Worm (Caenorhabditis elegans) whole organism, early embryonic: ENCODE results near the gene pld-1.

Experiments used
- B0310.2 ChIP-seq: sonication (generic microtip); optimal IDR thresholded peaks from 2 replicates; lab custom pipeline; 2016; ENCODE audit warnings: mild to moderate bottlenecking, missing genetic modification characterization, missing compliant biosample characterization
- F13C5.2 ChIP-seq: sonication (generic microtip); optimal IDR thresholded peaks from 2 replicates; lab custom pipeline; 2017; ENCODE audit warnings: mild to moderate bottlenecking, missing genetic modification characterization, inconsistent platforms, missing compliant biosample characterization
- aly-1 ChIP-seq: sonication (generic microtip); optimal IDR thresholded peaks from 2 replicates; lab custom pipeline; 2016; ENCODE audit warnings: missing genetic modification characterization, missing compliant biosample characterization
- ama-1 ChIP-seq: fragments of 150-350 bp; optimal IDR thresholded peaks from 2 replicates; lab custom pipeline; 2014
- ceh-13 ChIP-seq: fragments of 200-800 bp; sonication (Bioruptor generic); optimal IDR thresholded peaks from 2 replicates; lab custom pipeline; 2018; ENCODE audit warnings: mild to moderate bottlenecking, missing genetic modification characterization, missing compliant biosample characterization
- ceh-36 ChIP-seq: sonication (generic microtip); optimal IDR thresholded peaks from 2 replicates; lab custom pipeline; 2016; ENCODE audit warnings: missing genetic modification characterization, inconsistent platforms, missing compliant biosample characterization
- ets-7 ChIP-seq: sonication (generic microtip); optimal IDR thresholded peaks from 2 replicates; lab custom pipeline; 2016; ENCODE audit warnings: missing genotype, missing genetic modification characterization, missing compliant biosample characterization
- flt-1 ChIP-seq: fragments of 200-800 bp; sonication (Bioruptor generic); IDR thresholded peaks from 2 replicates; pipeline ENCODE4 v1.3.6; 2022; ENCODE audit warnings: missing genetic modification characterization, missing compliant biosample characterization
- hmbx-1 ChIP-seq: sonication (generic microtip); optimal IDR thresholded peaks from 2 replicates; lab custom pipeline; 2016; ENCODE audit warnings: mild to moderate bottlenecking, missing genetic modification characterization, missing compliant biosample characterization
- hmg-4 ChIP-seq: fragments of 200-800 bp; sonication (Bioruptor generic); optimal IDR thresholded peaks from 2 replicates; lab custom pipeline; 2018; ENCODE audit warnings: mild to moderate bottlenecking, missing genetic modification characterization, missing compliant biosample characterization
- hnd-1 ChIP-seq: sonication (generic microtip); optimal IDR thresholded peaks from 2 replicates; lab custom pipeline; 2016; ENCODE audit warnings: missing genetic modification characterization, missing compliant biosample characterization
- pes-1 ChIP-seq: fragments of 200-800 bp; sonication (Bioruptor generic); IDR thresholded peaks from 2 replicates; pipeline ENCODE4 v1.3.6; 2022; ENCODE audit warnings: missing genetic modification reagents, missing genetic modification characterization, missing compliant biosample characterization
- scrt-1 ChIP-seq: fragments of 200-800 bp; sonication (Bioruptor generic); IDR thresholded peaks from 2 replicates; pipeline ENCODE4 v1.3.6; 2022; ENCODE audit warnings: missing genetic modification characterization, missing compliant biosample characterization
- sea-1 ChIP-seq: fragments of 200-800 bp; sonication (Bioruptor generic); conservative IDR thresholded peaks from 2 replicates; pipeline ENCODE4 v1.3.6; 2022; ENCODE audit warnings: missing genetic modification characterization, missing compliant biosample characterization
- tbx-11 ChIP-seq: fragments of 200-800 bp; sonication (Bioruptor generic); IDR thresholded peaks from 2 replicates; pipeline ENCODE4 v1.3.6; 2022; ENCODE audit warnings: missing genetic modification characterization, missing compliant biosample characterization
- tbx-37 ChIP-seq: fragments of 200-800 bp; sonication (Bioruptor generic); conservative IDR thresholded peaks from 2 replicates; pipeline ENCODE4 v1.3.6; 2022; ENCODE audit warnings: missing genetic modification reagents, missing genetic modification characterization, missing compliant biosample characterization
- tra-4 ChIP-seq: sonication (generic microtip); optimal IDR thresholded peaks from 2 replicates; lab custom pipeline; 2017; ENCODE audit warnings: missing genetic modification characterization, missing compliant biosample characterization

The pld-1 gene

ce11 chrII:5058036-5058435, 33.5 kb downstream of the pld-1 start, which contains the start of gene C27A2.12:
TSS of gene C27A2.12 (minus strand) at chrII:5058136.
- no peak for TF ChIP-seq pes-1 (GFP tag; lab: Robert Waterston, UW)
- no peak for TF ChIP-seq tbx-11
- no peak for TF ChIP-seq aly-1
- no peak for TF ChIP-seq flt-1
- no peak for TF ChIP-seq B0310.2
- TF ChIP-seq hnd-1 (tag; lab: Kevin White, UChicago), result no peak
- no peak for TF ChIP-seq ceh-36
- no peak for TF ChIP-seq F13C5.2 (tag; lab: Kevin White, UChicago)
- TF ChIP-seq ets-7 (tag; lab: Kevin White, UChicago), result no peak
- TF ChIP-seq tbx-37 (GFP tag; lab: Robert Waterston, UW), result no peak
- no peak for TF ChIP-seq scrt-1 (GFP tag; lab: Robert Waterston, UW)
- no peak for TF ChIP-seq ama-1
- no peak for TF ChIP-seq sea-1 (GFP tag; lab: Robert Waterston, UW)
- no peak for TF ChIP-seq ceh-13
- no peak for TF ChIP-seq hmg-4 (GFP tag; lab: Kevin White, UChicago)
- TF ChIP-seq hmbx-1 (tag; lab: Kevin White, UChicago), result no peak
- TF ChIP-seq tra-4 (tag; lab: Kevin White, UChicago), result no peak

- TF ChIP-seq hmbx-1 (tag; lab: Kevin White, UChicago) (no peak), scrt-1 (GFP tag; lab: Robert Waterston, UW) (peak; percentile 72), hmg-4 (GFP tag; lab: Kevin White, UChicago) (peak; percentile 51), ceh-13 (peak; percentile 53), tra-4 (tag; lab: Kevin White, UChicago) (no peak), sea-1 (GFP tag; lab: Robert Waterston, UW) (0 out of 2 replicates have a peak, but pooled peaks have one; percentile 63), pes-1 (GFP tag; lab: Robert Waterston, UW) (peak; percentile 86), tbx-37 (GFP tag; lab: Robert Waterston, UW) (no peak; the same call in 1 of the 2 replicates), B0310.2 (peak; percentile 24), tbx-11 (0 out of 2 replicates have a peak, but pooled peaks have one; percentile 28), flt-1 (peak; percentile 72), ceh-36 (peak; percentile 54)
Measured at ce11 chrII:5057315-5057714, 34.2 kb downstream of the pld-1 start.

ce11 chrII:5056254-5056653, 35.2 kb downstream of the pld-1 start:
- TF ChIP-seq scrt-1 (GFP tag; lab: Robert Waterston, UW), result no peak
- no peak for TF ChIP-seq B0310.2
- TF ChIP-seq tbx-37 (GFP tag; lab: Robert Waterston, UW), result no peak
- TF ChIP-seq hmg-4 (GFP tag; lab: Kevin White, UChicago), result no peak
- no peak for TF ChIP-seq hnd-1 (tag; lab: Kevin White, UChicago)
- TF ChIP-seq tra-4 (tag; lab: Kevin White, UChicago), result no peak
- no peak for TF ChIP-seq flt-1
- no peak for TF ChIP-seq ets-7 (tag; lab: Kevin White, UChicago)
- no peak for TF ChIP-seq ceh-36
- no peak for TF ChIP-seq sea-1 (GFP tag; lab: Robert Waterston, UW)

DNA sequence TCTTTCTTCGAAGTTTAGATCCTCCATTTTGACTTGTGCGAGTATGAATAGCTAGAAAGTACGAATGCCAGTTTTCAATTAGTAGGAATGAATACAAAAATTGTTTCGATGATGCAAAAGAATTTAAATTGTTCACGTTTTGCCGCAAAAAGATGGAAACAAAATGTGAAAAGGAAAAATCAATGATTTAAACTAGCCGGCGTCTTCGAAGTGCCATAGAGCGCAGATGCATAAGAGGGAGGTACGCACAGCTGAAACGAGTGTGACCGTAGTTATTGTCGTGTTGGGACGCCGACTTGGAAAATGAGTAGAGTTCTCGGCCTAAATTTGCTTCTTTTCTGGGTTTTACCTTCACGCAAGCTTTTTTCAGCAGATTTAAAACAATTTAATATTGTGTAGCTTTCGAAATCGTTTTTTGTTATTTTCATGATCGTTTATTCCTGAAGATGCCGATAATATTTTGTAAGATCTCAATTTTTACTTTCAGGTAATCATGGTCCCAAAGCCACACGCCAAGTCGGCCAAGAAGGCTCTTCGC, 36.3 kb downstream of the pld-1 start, which contains the start of the genes ify-1 and rpl-22:
Gene ify-1, minus strand, starts transcription at position 51 of the 538 bp plus-strand sequence.
Gene rpl-22, plus strand, starts transcription at position 488 of the 538 bp plus-strand sequence.
- TF ChIP-seq ceh-13 (no peak), B0310.2 (no peak), tbx-37 (GFP tag; lab: Robert Waterston, UW) (peak; percentile 56; the same call in 1 of the 2 replicates), ama-1 (no peak), tra-4 (tag; lab: Kevin White, UChicago) (no peak), hmg-4 (GFP tag; lab: Kevin White, UChicago) (peak; percentile 65), sea-1 (GFP tag; lab: Robert Waterston, UW) (no peak), ceh-36 (no peak), tbx-11 (no peak), flt-1 (peak; percentile 69; the same call in 1 of the 2 replicates), scrt-1 (GFP tag; lab: Robert Waterston, UW) (no peak; the same call in 1 of the 2 replicates), hmbx-1 (tag; lab: Kevin White, UChicago) (no peak), aly-1 (no peak), ets-7 (tag; lab: Kevin White, UChicago) (no peak), pes-1 (GFP tag; lab: Robert Waterston, UW) (no peak), hnd-1 (tag; lab: Kevin White, UChicago) (no peak), F13C5.2 (tag; lab: Kevin White, UChicago) (peak; percentile 83)

- TF ChIP-seq tra-4 (tag; lab: Kevin White, UChicago) (no peak), ceh-36 (no peak), tbx-37 (GFP tag; lab: Robert Waterston, UW) (no peak), pes-1 (GFP tag; lab: Robert Waterston, UW) (no peak), hmbx-1 (tag; lab: Kevin White, UChicago) (no peak), F13C5.2 (tag; lab: Kevin White, UChicago) (no peak), ama-1 (no peak), B0310.2 (no peak), tbx-11 (no peak), hnd-1 (tag; lab: Kevin White, UChicago) (no peak), aly-1 (no peak), sea-1 (GFP tag; lab: Robert Waterston, UW) (no peak), scrt-1 (GFP tag; lab: Robert Waterston, UW) (no peak), hmg-4 (GFP tag; lab: Kevin White, UChicago) (no peak), ets-7 (tag; lab: Kevin White, UChicago) (no peak), ceh-13 (no peak), flt-1 (no peak)
Measured at ce11 chrII:5050776-5051175, 40.7 kb downstream of the pld-1 start.

ce11 chrII:5049865-5050342, 41.6 kb downstream of the pld-1 start, which contains the start of gene F33G12.6:
TSS of gene F33G12.6 (plus strand) at chrII:5049915.
- TF ChIP-seq ama-1 (no peak), hmg-4 (GFP tag; lab: Kevin White, UChicago) (no peak), hmbx-1 (tag; lab: Kevin White, UChicago) (no peak)

DNA sequence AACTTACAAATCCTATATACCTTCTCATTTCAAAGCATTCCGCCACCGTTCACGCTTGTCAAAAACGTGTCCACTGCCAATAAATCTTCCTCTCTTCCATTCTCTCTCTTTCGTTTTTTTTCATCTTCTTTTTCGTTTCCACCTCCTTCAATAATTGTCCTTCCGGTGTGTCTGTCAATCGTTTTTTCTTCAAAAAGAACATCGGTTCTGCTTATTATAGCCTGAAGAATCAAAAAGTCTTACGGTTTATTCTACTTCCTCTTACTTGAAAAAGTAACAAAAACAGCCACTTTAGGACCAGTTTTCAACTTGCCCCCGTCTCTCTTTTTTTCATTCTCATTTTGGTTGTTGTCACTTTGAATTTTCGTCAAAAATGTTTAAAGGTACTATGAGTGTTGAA, 42.2 kb downstream of the pld-1 start:
- TF ChIP-seq tbx-37 (GFP tag; lab: Robert Waterston, UW), result no peak
- TF ChIP-seq hnd-1 (tag; lab: Kevin White, UChicago), result no peak
- no peak for TF ChIP-seq pes-1 (GFP tag; lab: Robert Waterston, UW)
- no peak for TF ChIP-seq ets-7 (tag; lab: Kevin White, UChicago)
- no peak for TF ChIP-seq hmg-4 (GFP tag; lab: Kevin White, UChicago)
- TF ChIP-seq ama-1, result no peak
- no peak for TF ChIP-seq sea-1 (GFP tag; lab: Robert Waterston, UW)
- TF ChIP-seq F13C5.2 (tag; lab: Kevin White, UChicago), result no peak
- TF ChIP-seq ceh-36, result no peak
- no peak for TF ChIP-seq tbx-11
- no peak for TF ChIP-seq hmbx-1 (tag; lab: Kevin White, UChicago)
- no peak for TF ChIP-seq flt-1
- TF ChIP-seq tra-4 (tag; lab: Kevin White, UChicago), result no peak
- TF ChIP-seq ceh-13, result no peak
- TF ChIP-seq aly-1, result no peak
- no peak for TF ChIP-seq scrt-1 (GFP tag; lab: Robert Waterston, UW)
- no peak for TF ChIP-seq B0310.2
